Worm (Caenorhabditis elegans) whole organism, L3 larva: ENCODE data around the gene srw-3.

ENCODE experiments used
- mdl-1 ChIP-seq: fragments of 150-350 bp; optimal IDR thresholded peaks from 2 replicates; lab custom pipeline; 2014; ENCODE audit warnings: missing biosample characterization, missing genetic modification characterization
- pha-4 ChIP-seq: fragments of 150-350 bp; optimal IDR thresholded peaks from 2 replicates; lab custom pipeline; 2014; ENCODE audit warnings: missing biosample characterization, missing genetic modification reagents, missing genetic modification characterization

DNA sequence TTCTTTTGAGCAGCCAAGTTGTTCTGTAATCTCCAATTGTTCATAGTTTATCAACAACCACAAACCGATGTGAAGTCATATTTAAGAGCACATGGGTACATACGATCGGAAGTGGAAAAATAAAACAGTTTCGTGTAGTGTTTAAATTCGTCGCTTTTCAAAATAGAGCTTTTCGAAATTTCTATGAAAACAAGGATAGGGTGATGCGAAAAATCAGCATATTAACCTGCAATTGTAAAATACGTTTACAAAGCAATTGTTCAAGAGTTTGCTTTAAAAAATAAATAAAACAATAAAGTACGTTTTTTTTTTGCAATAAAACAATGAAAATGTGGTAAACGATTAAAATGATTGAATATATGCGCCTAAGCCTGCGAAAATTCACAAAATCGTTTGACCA is 16.5 kb downstream of the srw-3 start, which contains the start of gene ZK105.14:
- TF ChIP-seq mdl-1 (tag; lab: Kevin White, UChicago) (no peak), pha-4 (no peak)
